Worm (Caenorhabditis elegans): Measurements from ENCODE around the gene Y105C5B.8.

- TF ChIP-seq snpc-4 (tag; optimal IDR thresholded peaks at IDR 0.05) (no peak), unc-62 (GFP tag; optimal IDR thresholded peaks at IDR 0.05) (no peak), lsy-2 (tag; optimal IDR thresholded peaks at IDR 0.05) (no peak)
Measured at ce11 chrIV:15940811-15941210, 14.2 kb upstream of the Y105C5B.8 start.

Measured in whole organism, L1 larva.